Fruit fly (Drosophila melanogaster) whole organism, prepupa: ENCODE measurements around the gene CG11069.

Experiments
- Blimp-1 ChIP-seq: fragments of 200-800 bp; sonication (Bioruptor generic); optimal IDR thresholded peaks from 3 replicates; lab custom pipeline; 2017; ENCODE audit warnings: missing biosample characterization, missing genetic modification characterization, mild to moderate bottlenecking, moderate library complexity, missing genetic modification reagents
- CG4318 ChIP-seq: fragments of 200-800 bp; sonication (Bioruptor generic); optimal IDR thresholded peaks from 3 replicates; lab custom pipeline; 2017; ENCODE audit warnings: missing biosample characterization, mild to moderate bottlenecking, missing genetic modification characterization
- CG6163 ChIP-seq: fragments of 200-800 bp; sonication (Bioruptor generic); IDR thresholded peaks from 3 replicates; pipeline ENCODE4 v1.3.6; 2022; ENCODE audit warnings: missing biosample characterization, missing genetic modification characterization
- CG6792 ChIP-seq: fragments of 200-800 bp; sonication (Bioruptor generic); optimal IDR thresholded peaks from 3 replicates; lab custom pipeline; 2016; ENCODE audit warnings: missing biosample characterization, missing genetic modification characterization
- Hr39 ChIP-seq: fragments of 200-800 bp; sonication (Bioruptor generic); optimal IDR thresholded peaks from 2 replicates; lab custom pipeline; 2016; ENCODE audit warnings: missing biosample characterization, missing genetic modification characterization
- fd59A ChIP-seq: fragments of 200-800 bp; sonication (Bioruptor generic); optimal IDR thresholded peaks from 2 replicates; lab custom pipeline; 2017; ENCODE audit warnings: missing biosample characterization, mild to moderate bottlenecking, missing genetic modification characterization, missing genetic modification reagents
- fd85E ChIP-seq: fragments of 200-800 bp; sonication (Bioruptor generic); optimal IDR thresholded peaks from 3 replicates; lab custom pipeline; 2016; ENCODE audit warnings: missing biosample characterization, missing genetic modification characterization
- svp ChIP-seq: fragments of 200-800 bp; sonication (Bioruptor generic); peaks from one replicate; lab custom pipeline; 2016; ENCODE audit warnings: missing biosample characterization, missing genetic modification characterization

- TF ChIP-seq Hr39 (GFP tag; lab: Kevin White, UChicago) = no peak
- no peak for TF ChIP-seq CG4318 (GFP tag; lab: Kevin White, UChicago)
- TF ChIP-seq fd59A (GFP tag; lab: Kevin White, UChicago) = no peak
- TF ChIP-seq fd85E (GFP tag; lab: Kevin White, UChicago) = no peak
- peak; percentile 88 for TF ChIP-seq svp (GFP tag; lab: Kevin White, UChicago)
- TF ChIP-seq Blimp-1 = no peak
- no peak for TF ChIP-seq CG6792 (GFP tag; lab: Kevin White, UChicago)
- TF ChIP-seq CG6163 (GFP tag; lab: Robert Waterston, UW) = no peak
Measured at dm6 chr3R:24944920-24945853, 50.6 kb downstream of the CG11069 start, which contains the start of the genes ssh and Nmnat.
